Fruit fly (Drosophila melanogaster) whole organism, embryonic: ENCODE measurements around the gene CG14803.

Source experiments
- Awh ChIP-seq: fragments of 200-800 bp; sonication (Bioruptor generic); IDR thresholded peaks from 2 replicates; pipeline ENCODE4, ENCODE4 v1.3.6; 2022; ENCODE audit warnings: missing biosample characterization, missing genetic modification characterization
- B-H2 ChIP-seq: fragments of 200-800 bp; sonication (Bioruptor generic); optimal IDR thresholded peaks from 2 replicates; lab custom pipeline; 2018; ENCODE audit warnings: missing biosample characterization, mild to moderate bottlenecking, missing genetic modification characterization
- CG10979 ChIP-seq: fragments of 200-800 bp; sonication (Bioruptor generic); optimal IDR thresholded peaks from 2 replicates; lab custom pipeline; 2018; ENCODE audit warnings: missing biosample characterization, mild to moderate bottlenecking, missing genetic modification characterization, moderate library complexity
- CG12071 ChIP-seq: fragments of 200-800 bp; sonication (Bioruptor generic); optimal IDR thresholded peaks from 3 replicates; lab custom pipeline; 2018; ENCODE audit warnings: missing biosample characterization, mild to moderate bottlenecking, missing genetic modification characterization
- CG12104 ChIP-seq: fragments of 200-800 bp; sonication (Bioruptor generic); optimal IDR thresholded peaks from 3 replicates; lab custom pipeline; 2016; ENCODE audit warnings: missing biosample characterization, missing genetic modification characterization
- CG12299 ChIP-seq: fragments of 200-800 bp; sonication (Bioruptor generic); optimal IDR thresholded peaks from 2 replicates; lab custom pipeline; 2018; ENCODE audit warnings: missing biosample characterization, mild to moderate bottlenecking, missing genetic modification characterization
- CG13296 ChIP-seq: fragments of 200-800 bp; sonication (Bioruptor generic); optimal IDR thresholded peaks from 3 replicates; lab custom pipeline; 2018; ENCODE audit warnings: missing biosample characterization, mild to moderate bottlenecking, missing genetic modification characterization
- CG13624 ChIP-seq: fragments of 200-800 bp; sonication (Bioruptor generic); optimal IDR thresholded peaks from 2 replicates; lab custom pipeline; 2016; ENCODE audit warnings: missing biosample characterization, missing genetic modification characterization
- CG13775 ChIP-seq: fragments of 200-800 bp; sonication (Bioruptor generic); optimal IDR thresholded peaks from 3 replicates; lab custom pipeline; 2017; ENCODE audit warnings: missing biosample characterization, mild to moderate bottlenecking, missing genetic modification characterization
- CG14710 ChIP-seq: fragments of 200-800 bp; sonication (Bioruptor generic); optimal IDR thresholded peaks from 3 replicates; lab custom pipeline; 2019; ENCODE audit warnings: missing biosample characterization, mild to moderate bottlenecking, missing genetic modification characterization, moderate library complexity
- CG15011 ChIP-seq: fragments of 200-800 bp; sonication (Bioruptor generic); optimal IDR thresholded peaks from 3 replicates; lab custom pipeline; 2018; ENCODE audit warnings: missing biosample characterization, mild to moderate bottlenecking, missing genetic modification characterization
- CG1602 ChIP-seq: fragments of 200-800 bp; sonication (Bioruptor generic); optimal IDR thresholded peaks from 3 replicates; lab custom pipeline; 2016; ENCODE audit warnings: missing biosample characterization, missing genetic modification characterization
- CG1603 ChIP-seq: fragments of 200-800 bp; sonication (Bioruptor generic); optimal IDR thresholded peaks from 2 replicates; lab custom pipeline; 2019; ENCODE audit warnings: missing biosample characterization, mild to moderate bottlenecking, missing genetic modification characterization, moderate library complexity
- CG17612 ChIP-seq: fragments of 200-800 bp; sonication (Bioruptor generic); IDR thresholded peaks from 2 replicates; pipeline ENCODE4 v1.3.6; 2022; ENCODE audit warnings: missing biosample characterization, missing genetic modification characterization
- CG17829 ChIP-seq: fragments of 200-800 bp; optimal IDR thresholded peaks from 2 replicates; lab custom pipeline; 2019; ENCODE audit warnings: missing biosample characterization, mild to moderate bottlenecking, missing genetic modification characterization, moderate library complexity
- CG18011 ChIP-seq: fragments of 200-800 bp; sonication (Bioruptor generic); optimal IDR thresholded peaks from 2 replicates; lab custom pipeline; 2017; ENCODE audit warnings: missing biosample characterization, missing genetic modification characterization, mild to moderate bottlenecking, moderate library complexity, missing genotype
- CG2202 ChIP-seq: fragments of 200-800 bp; sonication (Bioruptor generic); optimal IDR thresholded peaks from 2 replicates; lab custom pipeline; 2018; ENCODE audit warnings: missing biosample characterization, mild to moderate bottlenecking, missing genetic modification characterization
- CG2889 ChIP-seq: fragments of 200-800 bp; sonication (Bioruptor generic); IDR thresholded peaks from 3 replicates; pipeline ENCODE4 v1.3.6; 2022; ENCODE audit warnings: missing biosample characterization, missing genetic modification characterization
- CG31365 ChIP-seq: fragments of 200-800 bp; sonication (Bioruptor generic); optimal IDR thresholded peaks from 2 replicates; lab custom pipeline; 2018; ENCODE audit warnings: missing biosample characterization, mild to moderate bottlenecking, missing genetic modification characterization
- CG31441 ChIP-seq: fragments of 200-800 bp; sonication (Bioruptor generic); IDR thresholded peaks from 2 replicates; pipeline ENCODE4 v1.3.6; 2022; ENCODE audit warnings: missing biosample characterization, missing genetic modification characterization
- CG3163 ChIP-seq: fragments of 200-800 bp; sonication (Bioruptor generic); optimal IDR thresholded peaks from 3 replicates; lab custom pipeline; 2016; ENCODE audit warnings: missing biosample characterization, missing genetic modification characterization
- CG32532 ChIP-seq: fragments of 200-800 bp; sonication (Bioruptor generic); IDR thresholded peaks from 2 replicates; pipeline ENCODE4 v1.3.6; 2022; ENCODE audit warnings: missing biosample characterization, missing genetic modification characterization
- CG4282 ChIP-seq: fragments of 200-800 bp; sonication (Bioruptor generic); optimal IDR thresholded peaks from 2 replicates; lab custom pipeline; 2016; ENCODE audit warnings: missing biosample characterization, missing genetic modification characterization
- CG4328 ChIP-seq: fragments of 200-800 bp; sonication (Bioruptor generic); optimal IDR thresholded peaks from 3 replicates; lab custom pipeline; 2017; ENCODE audit warnings: missing biosample characterization, missing genetic modification reagents, missing genetic modification characterization
- CG4360 ChIP-seq: fragments of 200-800 bp; sonication (Bioruptor generic); IDR thresholded peaks from 2 replicates; pipeline ENCODE4 v1.3.6; 2022; ENCODE audit warnings: missing biosample characterization, missing genetic modification characterization
- CG5180 ChIP-seq: fragments of 200-800 bp; sonication (Bioruptor generic); optimal IDR thresholded peaks from 3 replicates; lab custom pipeline; 2017; ENCODE audit warnings: missing biosample characterization, missing genetic modification characterization, mild to moderate bottlenecking, moderate library complexity, missing genetic modification reagents
- CG7745 ChIP-seq: fragments of 200-800 bp; sonication (Bioruptor generic); optimal IDR thresholded peaks from 2 replicates; lab custom pipeline; 2018; ENCODE audit warnings: missing biosample characterization, mild to moderate bottlenecking, missing genetic modification characterization, moderate library complexity
- CG8089 ChIP-seq: fragments of 200-800 bp; sonication (Bioruptor generic); optimal IDR thresholded peaks from 3 replicates; lab custom pipeline; 2016; ENCODE audit warnings: missing biosample characterization, missing genetic modification characterization
- CG8359 ChIP-seq: fragments of 200-800 bp; sonication (Bioruptor generic); optimal IDR thresholded peaks from 2 replicates; lab custom pipeline; 2017; ENCODE audit warnings: missing biosample characterization, mild to moderate bottlenecking, missing genetic modification characterization, borderline replicate concordance
- CG9215 ChIP-seq: fragments of 200-800 bp; sonication (Bioruptor generic); IDR thresholded peaks from 2 replicates; pipeline ENCODE4 v1.3.6; 2022; ENCODE audit warnings: missing biosample characterization, missing genetic modification characterization
- CG9797 ChIP-seq: fragments of 200-800 bp; sonication (Bioruptor generic); optimal IDR thresholded peaks from 3 replicates; lab custom pipeline; 2018; ENCODE audit warnings: missing biosample characterization, mild to moderate bottlenecking, missing genetic modification characterization
- CG9932 ChIP-seq: fragments of 200-800 bp; sonication (Bioruptor generic); IDR thresholded peaks from 2 replicates; pipeline ENCODE4 v1.3.6; 2022; ENCODE audit warnings: missing biosample characterization, missing genetic modification characterization
- D19B ChIP-seq: fragments of 200-800 bp; sonication (Bioruptor generic); optimal IDR thresholded peaks from 2 replicates; lab custom pipeline; 2017; ENCODE audit warnings: missing biosample characterization, mild to moderate bottlenecking, missing genetic modification characterization
- Eip74EF ChIP-seq, 2 experiments: fragments of 200-800 bp in 1 of 2; fragments of >200 bp in 1 of 2; sonication (Bioruptor generic) in 1 of 2; optimal IDR thresholded peaks; 2 replicates each; lab custom pipeline; 2017 to 2019; ENCODE audit warnings: missing biosample characterization in 2 of 2, missing genetic modification characterization in 2 of 2, mild to moderate bottlenecking in 1 of 2, moderate library complexity in 1 of 2
- Hand ChIP-seq: fragments of 200-800 bp; sonication (Bioruptor generic); optimal IDR thresholded peaks from 2 replicates; lab custom pipeline; 2017; ENCODE audit warnings: mild to moderate bottlenecking, missing biosample characterization, missing genetic modification reagents, missing genetic modification characterization
- Hey ChIP-seq: fragments of 200-800 bp; sonication (Bioruptor generic); optimal IDR thresholded peaks from 3 replicates; lab custom pipeline; 2018; ENCODE audit warnings: missing biosample characterization, mild to moderate bottlenecking, missing genetic modification characterization
- Hr39 ChIP-seq: fragments of >200 bp; optimal IDR thresholded peaks from 2 replicates; lab custom pipeline; 2017
- Neu2 ChIP-seq: fragments of 200-800 bp; sonication (Bioruptor generic); optimal IDR thresholded peaks from 3 replicates; lab custom pipeline; 2016; ENCODE audit warnings: missing biosample characterization, missing genetic modification characterization, borderline replicate concordance
- Nf-YA ChIP-seq: fragments of 200-800 bp; sonication (Bioruptor generic); IDR thresholded peaks from 2 replicates; pipeline ENCODE4 v1.3.6; 2022; ENCODE audit warnings: missing biosample characterization, missing genetic modification characterization
- Sry-β ChIP-seq: fragments of 200-800 bp; sonication (Bioruptor generic); optimal IDR thresholded peaks from 2 replicates; lab custom pipeline; 2018; ENCODE audit warnings: missing biosample characterization, mild to moderate bottlenecking, missing genetic modification characterization, moderate library complexity
- dati ChIP-seq: fragments of 200-800 bp; sonication (Bioruptor generic); IDR thresholded peaks from 2 replicates; pipeline ENCODE4 v1.3.6; 2022; ENCODE audit warnings: missing biosample characterization, missing genetic modification characterization
- gem ChIP-seq: fragments of 200-800 bp; sonication (Bioruptor generic); optimal IDR thresholded peaks from 2 replicates; lab custom pipeline; 2019; ENCODE audit warnings: missing biosample characterization, mild to moderate bottlenecking, missing genetic modification characterization, moderate library complexity
- mirr ChIP-seq: fragments of 200-800 bp; sonication (Bioruptor generic); optimal IDR thresholded peaks from 3 replicates; lab custom pipeline; 2018; ENCODE audit warnings: missing biosample characterization, mild to moderate bottlenecking, missing genetic modification characterization
- nerfin-2 ChIP-seq: fragments of 200-800 bp; sonication (Bioruptor generic); IDR thresholded peaks from 2 replicates; pipeline ENCODE4 v1.3.6; 2022; ENCODE audit warnings: missing biosample characterization, missing genetic modification characterization; ENCODE audit not compliant: partially characterized antibody
- ranshi ChIP-seq: fragments of 200-800 bp; sonication (Bioruptor generic); IDR thresholded peaks from 2 replicates; pipeline ENCODE4 v1.3.6; 2022; ENCODE audit warnings: missing biosample characterization, missing genetic modification characterization
- sens-2 ChIP-seq: fragments of 200-800 bp; sonication (Bioruptor generic); IDR thresholded peaks from 2 replicates; pipeline ENCODE4 v1.3.6; 2022; ENCODE audit warnings: missing biosample characterization, missing genetic modification characterization
- shn ChIP-seq: fragments of 200-800 bp; sonication (Bioruptor generic); optimal IDR thresholded peaks from 3 replicates; lab custom pipeline; 2016; ENCODE audit warnings: missing biosample characterization, missing genetic modification characterization
- tap ChIP-seq: fragments of 200-800 bp; optimal IDR thresholded peaks from 3 replicates; lab custom pipeline; 2019; ENCODE audit warnings: missing biosample characterization, mild to moderate bottlenecking, missing genetic modification characterization, moderate library complexity
- tx ChIP-seq: fragments of 200-800 bp; sonication (Bioruptor generic); optimal IDR thresholded peaks from 2 replicates; lab custom pipeline; 2016; ENCODE audit warnings: missing biosample characterization, missing genetic modification characterization
- z ChIP-seq: fragments of 200-800 bp; sonication (Bioruptor generic); IDR thresholded peaks from 3 replicates; pipeline ENCODE4 v1.3.6; 2022; ENCODE audit warnings: missing biosample characterization, missing genetic modification characterization

Gene CG14803

DNA sequence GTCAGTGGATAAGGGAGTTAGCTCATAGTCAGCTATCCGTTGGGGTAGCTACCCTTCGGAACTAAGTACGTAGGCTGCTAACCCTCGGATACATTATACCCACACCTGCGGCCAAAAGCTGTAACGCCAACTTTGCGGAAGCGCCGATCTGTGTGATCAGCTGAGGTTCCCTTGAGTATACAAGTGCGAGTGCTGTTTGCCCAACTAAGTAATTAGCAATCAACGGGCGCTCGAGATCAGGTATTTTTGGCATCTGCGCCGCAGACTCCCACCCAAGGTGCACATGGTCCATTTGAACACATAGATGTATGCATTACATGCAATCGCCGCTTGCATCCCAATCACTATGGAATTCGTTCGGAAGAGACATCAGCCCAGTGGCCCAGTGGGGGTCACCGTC, 14.6 kb upstream of the CG14803 start:
- TF ChIP-seq CG2202 (tag; lab: Kevin White, UChicago): no peak
- TF ChIP-seq CG1603 (tag; lab: Kevin White, UChicago): peak; percentile 13
- no peak for TF ChIP-seq Neu2
- peak; percentile 16 for TF ChIP-seq shn (GFP tag; lab: Kevin White, UChicago)
- no peak for TF ChIP-seq Hr39 (lab: Kevin White, UChicago)
- peak; percentile 72 for TF ChIP-seq B-H2
- peak; percentile 5 for TF ChIP-seq CG13775 (GFP tag; lab: Kevin White, UChicago)
- TF ChIP-seq ranshi (GFP tag; lab: Robert Waterston, UW): peak; percentile 72
- TF ChIP-seq CG12299 (tag; lab: Kevin White, UChicago): peak; percentile 72
- peak; percentile 67 for TF ChIP-seq CG15011 (GFP tag; lab: Kevin White, UChicago)
- no peak for TF ChIP-seq CG17829 (tag; lab: Kevin White, UChicago)
- TF ChIP-seq CG8359 (GFP tag; lab: Kevin White, UChicago): no peak
- TF ChIP-seq sens-2 (GFP tag; lab: Robert Waterston, UW): no peak
- TF ChIP-seq mirr (GFP tag; lab: Kevin White, UChicago): peak; percentile 86
- TF ChIP-seq CG4360 (GFP tag; lab: Robert Waterston, UW): no peak
- TF ChIP-seq CG3163 (GFP tag; lab: Kevin White, UChicago): peak; percentile 46
- TF ChIP-seq CG1602 (GFP tag; lab: Kevin White, UChicago): no peak
- TF ChIP-seq Sry-β: no peak
- TF ChIP-seq CG17612 (GFP tag; lab: Robert Waterston, UW): peak; percentile 60; the same call in 1 of the 2 replicates
- peak; percentile 73 for TF ChIP-seq Hey
- TF ChIP-seq CG2889 (GFP tag; lab: Robert Waterston, UW): peak; percentile 65; the same call in 2 of the 3 replicates
- TF ChIP-seq CG32532 (GFP tag; lab: Robert Waterston, UW): peak; percentile 58; the same call in 1 of the 2 replicates
- peak in 1 of 2 experiments; percentile 59 for TF ChIP-seq Eip74EF (GFP tag; optimal IDR thresholded peaks at IDR 0.05; lab: Kevin White, UChicago)
- peak; percentile 91 for TF ChIP-seq CG13296 (GFP tag; lab: Kevin White, UChicago)
- no peak for TF ChIP-seq CG9215
- TF ChIP-seq Hand: peak; percentile 89
- peak; percentile 66 for TF ChIP-seq CG31365 (tag; lab: Kevin White, UChicago)
- no peak for TF ChIP-seq nerfin-2 (GFP tag; lab: Robert Waterston, UW)
- no peak for TF ChIP-seq CG14710
- TF ChIP-seq CG7745 (tag; lab: Kevin White, UChicago): no peak
- TF ChIP-seq CG10979 (tag; lab: Kevin White, UChicago): no peak
- no peak for TF ChIP-seq CG9797 (GFP tag; lab: Kevin White, UChicago)
- peak; percentile 43 for TF ChIP-seq CG18011
- peak; percentile 64 for TF ChIP-seq CG4328 (GFP tag; lab: Kevin White, UChicago)
- TF ChIP-seq CG9932: peak; percentile 52
- peak; percentile 66 for TF ChIP-seq CG5180
- TF ChIP-seq CG31441 (GFP tag; lab: Robert Waterston, UW): no peak
- TF ChIP-seq tap (tag; lab: Kevin White, UChicago): no peak
- TF ChIP-seq Nf-YA (GFP tag; lab: Robert Waterston, UW): peak; percentile 74
- TF ChIP-seq CG13624: peak; percentile 57
- peak; percentile 24 for TF ChIP-seq CG4282
- peak; percentile 79 for TF ChIP-seq Awh (GFP tag; lab: Robert Waterston, UW)
- TF ChIP-seq D19B (GFP tag; lab: Kevin White, UChicago): peak; percentile 56
- TF ChIP-seq gem (tag; lab: Kevin White, UChicago): peak; percentile 36
- peak; percentile 41 for TF ChIP-seq CG8089
- peak; percentile 49 for TF ChIP-seq CG12104
- TF ChIP-seq tx (GFP tag; lab: Kevin White, UChicago): peak; percentile 32
- 0 out of 3 replicates have a peak, but pooled peaks have one; percentile 41 for TF ChIP-seq z
- no peak for TF ChIP-seq dati (GFP tag; lab: Robert Waterston, UW)
- TF ChIP-seq CG12071 (GFP tag; lab: Kevin White, UChicago): peak; percentile 84
